Worm (Caenorhabditis elegans) whole organism, dauer: ENCODE measurements around the gene T09E8.4.

Experiments
- unc-62 ChIP-seq: sonication (generic microtip); optimal IDR thresholded peaks from 2 replicates; lab custom pipeline; 2017; ENCODE audit warnings: missing biosample characterization, missing genetic modification reagents, missing genetic modification characterization

The T09E8.4 gene

ce11 chrV:13184137-13184536 is at the start of gene T09E8.4:
TSS of gene T09E8.4 (minus strand) at chrV:13184237.
- no peak for TF ChIP-seq unc-62

ce11 chrV:13229538-13229937 is 45.5 kb upstream of the T09E8.4 start:
- no peak for TF ChIP-seq unc-62

- TF ChIP-seq unc-62 = no peak
Measured at ce11 chrV:13221066-13221465, 37.0 kb upstream of the T09E8.4 start.

- TF ChIP-seq unc-62 = no peak
Measured at ce11 chrV:13212584-13212983, 28.5 kb upstream of the T09E8.4 start.

- no peak for TF ChIP-seq unc-62
Measured at ce11 chrV:13209567-13209966, 25.5 kb upstream of the T09E8.4 start, which contains the start of gene F57B1.6. TSS of gene F57B1.6 (plus strand) at chrV:13209645.

ce11 chrV:13207426-13207825 is 23.4 kb upstream of the T09E8.4 start, which contains the start of gene F57B1.5:
TSS of gene F57B1.5 (plus strand) at chrV:13207726.
- TF ChIP-seq unc-62 = no peak

ce11 chrV:13206514-13206913 is 22.5 kb upstream of the T09E8.4 start:
- no peak for TF ChIP-seq unc-62

ce11 chrV:13202127-13202610 is 18.1 kb upstream of the T09E8.4 start, which contains the start of the genes col-159 and col-160:
TSS of gene col-159 (minus strand) at chrV:13202177.
TSS of gene col-160 (minus strand) at chrV:13202189.
- no peak for TF ChIP-seq unc-62

- TF ChIP-seq unc-62 = no peak
Measured at ce11 chrV:13200609-13201008, 16.6 kb upstream of the T09E8.4 start.

ce11 chrV:13197823-13198222 is 13.8 kb upstream of the T09E8.4 start, which contains the start of gene F57B1.9:
TSS of gene F57B1.9 (minus strand) at chrV:13197923.
- no peak for TF ChIP-seq unc-62

- TF ChIP-seq unc-62 = no peak
Measured at ce11 chrV:13195548-13195947, 11.5 kb upstream of the T09E8.4 start, which contains the start of gene F57B1.1. TSS of gene F57B1.1 (minus strand) at chrV:13195648.

ce11 chrV:13193488-13194042 is 9.5 kb upstream of the T09E8.4 start, which contains the start of gene sun-1:
TSS of gene sun-1 (minus strand) at chrV:13193538.
- no peak for TF ChIP-seq unc-62

ce11 chrV:13185384-13185783 is 1.3 kb upstream of the T09E8.4 start, which contains the start of gene sri-6:
TSS of gene sri-6 (plus strand) at chrV:13185684.
- no peak for TF ChIP-seq unc-62

- TF ChIP-seq unc-62 = no peak
Measured at ce11 chrV:13181450-13181849, 2.6 kb downstream of the T09E8.4 start.

- TF ChIP-seq unc-62 = no peak
Measured at ce11 chrV:13179986-13180591, 3.9 kb downstream of the T09E8.4 start, which contains the start of gene cni-1. TSS of gene cni-1 (plus strand) at chrV:13180330.

ce11 chrV:13176814-13177213 is 7.2 kb downstream of the T09E8.4 start:
- TF ChIP-seq unc-62 = no peak

ce11 chrV:13176117-13176753 is 7.8 kb downstream of the T09E8.4 start, which contains the start of gene him-17:
TSS of gene him-17 (plus strand) at chrV:13176711.
- TF ChIP-seq unc-62 = no peak
